Fruit fly (Drosophila melanogaster) whole organism, embryonic: ENCODE measurements around the gene fzy.

Experiments used
- Bgb ChIP-seq: fragments of 200-800 bp; sonication (Bioruptor generic); IDR thresholded peaks from 2 replicates; pipeline ENCODE4 v1.3.6; 2022; ENCODE audit warnings: missing biosample characterization, missing genetic modification characterization; ENCODE audit not compliant: partially characterized antibody
- CG10366 ChIP-seq: fragments of 200-800 bp; sonication (Bioruptor generic); IDR thresholded peaks from 2 replicates; pipeline ENCODE4 v1.3.6; 2022; ENCODE audit warnings: missing biosample characterization, missing genetic modification characterization
- CG30020 ChIP-seq: fragments of 200-800 bp; optimal IDR thresholded peaks from 2 replicates; lab custom pipeline; 2019; ENCODE audit warnings: missing biosample characterization, mild to moderate bottlenecking, missing genetic modification characterization, moderate library complexity
- CG32767 ChIP-seq: fragments of 200-800 bp; sonication (Bioruptor generic); IDR thresholded peaks from 2 replicates; pipeline ENCODE4 v1.3.6; 2022; ENCODE audit warnings: missing biosample characterization, missing genetic modification characterization
- D19A ChIP-seq: fragments of 200-800 bp; optimal IDR thresholded peaks from 3 replicates; lab custom pipeline; 2019; ENCODE audit warnings: missing biosample characterization, mild to moderate bottlenecking, missing genetic modification characterization, moderate library complexity
- Deaf1 ChIP-seq: fragments of 200-800 bp; optimal IDR thresholded peaks from 3 replicates; lab custom pipeline; 2019; ENCODE audit warnings: missing biosample characterization, mild to moderate bottlenecking, missing genetic modification characterization, moderate library complexity
- Hsf ChIP-seq: fragments of 200-800 bp; sonication (Bioruptor generic); optimal IDR thresholded peaks from 3 replicates; lab custom pipeline; 2016; ENCODE audit warnings: missing biosample characterization, missing genetic modification characterization
- MBD-R2 ChIP-seq: fragments of 200-800 bp; sonication (Bioruptor generic); IDR thresholded peaks from 2 replicates; pipeline ENCODE4 v1.3.6; 2022; ENCODE audit warnings: missing biosample characterization, missing genetic modification characterization
- Ptx1 ChIP-seq: fragments of 200-800 bp; sonication (Bioruptor generic); IDR thresholded peaks from 2 replicates; pipeline ENCODE4 v1.3.6; 2022; ENCODE audit warnings: missing biosample characterization, missing genetic modification characterization
- Sox102F ChIP-seq: fragments of 200-800 bp; sonication (Bioruptor generic); optimal IDR thresholded peaks from 2 replicates; lab custom pipeline; 2018; ENCODE audit warnings: missing biosample characterization, mild to moderate bottlenecking, missing genetic modification characterization, moderate library complexity
- Usf ChIP-seq: fragments of 200-800 bp; sonication (Bioruptor generic); optimal IDR thresholded peaks from 2 replicates; lab custom pipeline; 2017; ENCODE audit warnings: missing genotype, missing biosample characterization, missing genetic modification characterization
- Xrp1 ChIP-seq: fragments of 200-800 bp; sonication (Bioruptor generic); IDR thresholded peaks from 2 replicates; pipeline ENCODE4 v1.3.6; 2022; ENCODE audit warnings: missing biosample characterization, missing genetic modification characterization
- abd-A ChIP-seq: fragments of 200-800 bp; sonication (Bioruptor generic); optimal IDR thresholded peaks from 3 replicates; lab custom pipeline; 2019; ENCODE audit warnings: missing biosample characterization, mild to moderate bottlenecking, missing genetic modification characterization, moderate library complexity
- fru ChIP-seq: fragments of >200 bp; optimal IDR thresholded peaks from 2 replicates; lab custom pipeline; 2017
- gcm ChIP-seq: fragments of 200-800 bp; sonication (Bioruptor generic); optimal IDR thresholded peaks from 2 replicates; lab custom pipeline; 2019; ENCODE audit warnings: missing biosample characterization, mild to moderate bottlenecking, missing genetic modification characterization, moderate library complexity
- mld ChIP-seq: fragments of 200-800 bp; sonication (Bioruptor generic); IDR thresholded peaks from 3 replicates; pipeline ENCODE4 v1.3.6; 2022; ENCODE audit warnings: missing biosample characterization, missing genetic modification characterization; ENCODE audit not compliant: partially characterized antibody
- prd ChIP-seq, 3 experiments: fragments of >200 bp in 2 of 3; fragments of 200-800 bp in 1 of 3; sonication (Bioruptor generic) in 1 of 3; optimal IDR thresholded peaks in 2 of 3; IDR thresholded peaks in 1 of 3; 2 replicates in 2 of 3; 3 replicates in 1 of 3; pipeline versions ENCODE4 v1.3.6 to Lab custom; 2017 to 2022; ENCODE audit warnings: missing biosample characterization in 1 of 3, missing genetic modification characterization in 1 of 3
- sr ChIP-seq: fragments of 200-800 bp; sonication (Bioruptor generic); IDR thresholded peaks from 3 replicates; pipeline ENCODE4 v1.3.6; 2022; ENCODE audit warnings: missing biosample characterization, missing genetic modification characterization
- tup ChIP-seq: fragments of 200-800 bp; sonication (Bioruptor generic); optimal IDR thresholded peaks from 2 replicates; lab custom pipeline; 2016; ENCODE audit warnings: missing biosample characterization, mild to moderate bottlenecking, missing genetic modification characterization, moderate library complexity

fzy gene

dm6 chr2L:16357865-16358264 lies 47.1 kb downstream of the fzy start (continued):
- TF ChIP-seq Xrp1 (peak; percentile 54; the same call in 1 of the 2 replicates), abd-A (tag; lab: Kevin White, UChicago) (no peak), CG30020 (tag; lab: Kevin White, UChicago) (no peak), fru (lab: Kevin White, UChicago) (no peak), sr (GFP tag; lab: Robert Waterston, UW) (no peak), Hsf (GFP tag; lab: Kevin White, UChicago) (no peak), D19A (no peak), Deaf1 (tag; lab: Kevin White, UChicago) (no peak), Usf (no peak), mld (no peak), Sox102F (GFP tag; lab: Kevin White, UChicago) (peak; percentile 64), gcm (GFP tag; lab: Kevin White, UChicago) (peak; percentile 31), tup (no peak), Ptx1 (0 out of 2 replicates have a peak, but pooled peaks have one; percentile 46), prd (optimal IDR thresholded peaks at IDR 0.05; lab: Kevin White, UChicago) (no peak), prd (GFP tag; IDR thresholded peaks at IDR 0.05; lab: Robert Waterston, UW) (peak; percentile 41; the same call in 1 of the 3 replicates), Bgb (GFP tag; lab: Robert Waterston, UW) (no peak), CG32767 (GFP tag; lab: Robert Waterston, UW) (0 out of 2 replicates have a peak, but pooled peaks have one; percentile 21), MBD-R2 (no peak), CG10366 (GFP tag; lab: Robert Waterston, UW) (no peak)
